Fruit fly (Drosophila melanogaster): ENCODE measurements around the gene CG16825.

Gene CG16825

DNA sequence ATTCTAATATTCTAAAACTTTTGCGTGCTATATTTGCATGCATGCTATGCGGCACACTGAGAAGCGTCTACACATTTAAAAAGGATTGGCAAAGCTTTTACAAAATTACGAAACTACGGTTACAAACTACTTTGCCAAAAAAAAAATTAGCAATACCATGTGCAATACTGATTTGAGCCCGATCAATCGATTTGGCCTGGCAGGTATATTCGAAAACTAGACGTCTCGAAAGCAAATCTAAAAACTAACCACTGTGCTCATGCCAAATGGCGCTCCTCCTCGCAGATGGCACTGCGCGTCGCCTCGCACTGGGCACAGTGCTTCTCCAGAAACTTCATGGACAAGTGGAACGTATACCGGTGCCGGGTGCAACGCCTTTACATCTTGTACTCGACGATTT lies at the start of gene CG16825:
CG16825 (plus strand) TSS at position 301 of the 400 bp plus-strand sequence.
- TF ChIP-seq CG7786 (GFP tag; optimal IDR thresholded peaks at IDR 0.05) (no peak), sens (GFP tag) (no peak), Antp (GFP tag; optimal IDR thresholded peaks at IDR 0.05) (no peak), CG11696 (GFP tag; IDR thresholded peaks at IDR 0.05) (no peak), Hr51 (GFP tag; optimal IDR thresholded peaks at IDR 0.05) (no peak), CG6791 (GFP tag; IDR thresholded peaks at IDR 0.05; ENCODE audit: partially characterized antibody) (no peak), CG14965 (GFP tag; optimal IDR thresholded peaks at IDR 0.05; ENCODE audit: borderline replicate concordance) (no peak), Gsc (GFP tag; IDR thresholded peaks at IDR 0.05) (no peak), CG11723 (GFP tag; optimal IDR thresholded peaks at IDR 0.05) (no peak), croc (GFP tag; conservative IDR thresholded peaks at IDR 0.05) (no peak), ems (GFP tag; optimal IDR thresholded peaks at IDR 0.05) (no peak), az2 (GFP tag; optimal IDR thresholded peaks at IDR 0.05) (no peak), ewg (GFP tag; optimal IDR thresholded peaks at IDR 0.05) (no peak), ash1 (GFP tag; optimal IDR thresholded peaks at IDR 0.05) (no peak), BtbVII (GFP tag; optimal IDR thresholded peaks at IDR 0.05) (no peak), Atf6 (GFP tag; IDR thresholded peaks at IDR 0.05) (no peak), HLH54F (GFP tag; optimal IDR thresholded peaks at IDR 0.05) (no peak), Dp (GFP tag; optimal IDR thresholded peaks at IDR 0.05) (no peak), CG4820 (GFP tag; optimal IDR thresholded peaks at IDR 0.05) (no peak)

- TF ChIP-seq CG43689 (GFP tag; IDR thresholded peaks at IDR 0.05) (no peak), usp (GFP tag; optimal IDR thresholded peaks at IDR 0.05) (no peak)
Observed at dm6 chr2L:13257177-13257576, 47.4 kb upstream of the CG16825 start, which contains the start of gene Naa20B. Gene Naa20B, plus strand, starts transcription at chr2L:13257477.

- peak; percentile 52 for TF ChIP-seq Blimp-1 (GFP tag; optimal IDR thresholded peaks at IDR 0.05)
- peak; percentile 12 for TF ChIP-seq nmo (GFP tag; optimal IDR thresholded peaks at IDR 0.05)
- no peak for TF ChIP-seq CG31388 (GFP tag; optimal IDR thresholded peaks at IDR 0.05)
- peak; percentile 50 for TF ChIP-seq CG2712 (tag; optimal IDR thresholded peaks at IDR 0.05)
- TF ChIP-seq Drgx (GFP tag; IDR thresholded peaks at IDR 0.05): peak; percentile 53; the same call in 1 of the 2 replicates
- TF ChIP-seq CG14014 (GFP tag; IDR thresholded peaks at IDR 0.05): 0 out of 2 replicates have a peak, but pooled peaks have one; percentile 23
- peak; percentile 43 for TF ChIP-seq tap (tag; optimal IDR thresholded peaks at IDR 0.05)
- TF ChIP-seq Med (GFP tag): peak; percentile 59
- TF ChIP-seq da (GFP tag; optimal IDR thresholded peaks at IDR 0.05): no peak
- peak; percentile 62 for TF ChIP-seq unpg (GFP tag; optimal IDR thresholded peaks at IDR 0.05)
- peak; percentile 36; the same call in 1 of the 2 replicates for TF ChIP-seq CG6689 (GFP tag; IDR thresholded peaks at IDR 0.05)
- TF ChIP-seq CG1603 (tag; optimal IDR thresholded peaks at IDR 0.05): peak; percentile 32
- TF ChIP-seq CG17912 (GFP tag; optimal IDR thresholded peaks at IDR 0.05): no peak
- TF ChIP-seq zfh2 (GFP tag; optimal IDR thresholded peaks at IDR 0.05): peak; percentile 9
- TF ChIP-seq HmgZ (tag; optimal IDR thresholded peaks at IDR 0.05): no peak
- TF ChIP-seq CG16815 (GFP tag; optimal IDR thresholded peaks at IDR 0.05): no peak
- peak; percentile 14 for TF ChIP-seq CG9817 (tag; optimal IDR thresholded peaks at IDR 0.05)
- no peak for TF ChIP-seq fd3F (GFP tag; optimal IDR thresholded peaks at IDR 0.05)
- TF ChIP-seq cwo (GFP tag; optimal IDR thresholded peaks at IDR 0.05): no peak
- TF ChIP-seq bab2 (GFP tag; optimal IDR thresholded peaks at IDR 0.05): no peak
- TF ChIP-seq Oli (tag; optimal IDR thresholded peaks at IDR 0.05): peak; percentile 34
- no peak for TF ChIP-seq so (GFP tag; IDR thresholded peaks at IDR 0.05)
- no peak for TF ChIP-seq CG7786 (GFP tag; optimal IDR thresholded peaks at IDR 0.05)
- TF ChIP-seq bsh (GFP tag; optimal IDR thresholded peaks at IDR 0.05): peak in 1 of 2 experiments; percentile 52
- 0 out of 2 replicates have a peak, but pooled peaks have one; percentile 26 for TF ChIP-seq ara (GFP tag; IDR thresholded peaks at IDR 0.05)
- peak; percentile 47 for TF ChIP-seq CG12219 (GFP tag; optimal IDR thresholded peaks at IDR 0.05)
- TF ChIP-seq CG11695 (GFP tag; IDR thresholded peaks at IDR 0.05): no peak
- 0 out of 2 replicates have a peak, but pooled peaks have one; percentile 22 for TF ChIP-seq H2.0 (GFP tag; IDR thresholded peaks at IDR 0.05)
- peak; percentile 8 for TF ChIP-seq Sox100B (GFP tag; optimal IDR thresholded peaks at IDR 0.05)
Observed at dm6 chr2L:13258702-13259101, 45.9 kb upstream of the CG16825 start.
